Fruit fly (Drosophila melanogaster): ENCODE measurements around the gene CG14182.

Gene CG14182

dm6 chr3L:19988891-19989290 lies 9.3 kb upstream of the CG14182 start, which contains the start of gene Csas:
TSS of gene Csas (minus strand) at chr3L:19988991.
- no peak for TF ChIP-seq dmrt93B (GFP tag; optimal IDR thresholded peaks at IDR 0.05)
- TF ChIP-seq HLH106 (tag; optimal IDR thresholded peaks at IDR 0.05): no peak
- no peak for TF ChIP-seq br (GFP tag; optimal IDR thresholded peaks at IDR 0.05)
- no peak for TF ChIP-seq usp (GFP tag; optimal IDR thresholded peaks at IDR 0.05)
- no peak for TF ChIP-seq Vsx2 (GFP tag; optimal IDR thresholded peaks at IDR 0.05; ENCODE audit: partially characterized antibody)
- no peak for TF ChIP-seq Jra (GFP tag; optimal IDR thresholded peaks at IDR 0.05)
- no peak for TF ChIP-seq sage (GFP tag; optimal IDR thresholded peaks at IDR 0.05)
- no peak for TF ChIP-seq rgr (GFP tag; optimal IDR thresholded peaks at IDR 0.05)
- no peak for TF ChIP-seq CrebA (GFP tag; optimal IDR thresholded peaks at IDR 0.05; ENCODE audit: borderline replicate concordance)
- TF ChIP-seq Abd-B (GFP tag; optimal IDR thresholded peaks at IDR 0.05): no peak
- TF ChIP-seq h (GFP tag; optimal IDR thresholded peaks at IDR 0.05): no peak

- TF ChIP-seq Dfd (GFP tag; optimal IDR thresholded peaks at IDR 0.05) (no peak), Vsx2 (GFP tag; optimal IDR thresholded peaks at IDR 0.05; ENCODE audit: partially characterized antibody) (no peak), tai (GFP tag; optimal IDR thresholded peaks at IDR 0.05) (no peak), br (GFP tag; optimal IDR thresholded peaks at IDR 0.05) (no peak), Myc (optimal IDR thresholded peaks at IDR 0.05) (no peak), brk (GFP tag; optimal IDR thresholded peaks at IDR 0.05) (no peak), Abd-B (GFP tag; optimal IDR thresholded peaks at IDR 0.05) (no peak), Hr78 (GFP tag; optimal IDR thresholded peaks at IDR 0.05) (no peak), h (GFP tag; optimal IDR thresholded peaks at IDR 0.05) (no peak)
Measured at dm6 chr3L:19985768-19986167, 6.2 kb upstream of the CG14182 start, which contains the start of the genes hale and schuy. TSS of gene hale (minus strand) at chr3L:19985868. TSS of gene schuy (plus strand) at chr3L:19986093.

dm6 chr3L:19981385-19981784 lies 1.8 kb upstream of the CG14182 start, which contains the start of gene CG17732:
TSS of gene CG17732 (plus strand) at chr3L:19981685.
- TF ChIP-seq CrebA (GFP tag; optimal IDR thresholded peaks at IDR 0.05; ENCODE audit: borderline replicate concordance) (no peak), sv (GFP tag; optimal IDR thresholded peaks at IDR 0.05) (no peak), N (GFP tag; optimal IDR thresholded peaks at IDR 0.05) (no peak), psq (GFP tag; optimal IDR thresholded peaks at IDR 0.05) (no peak)

- TF ChIP-seq Mio (GFP tag; optimal IDR thresholded peaks at IDR 0.05) (no peak), GATAd (GFP tag; optimal IDR thresholded peaks at IDR 0.05) (no peak), jim (GFP tag; optimal IDR thresholded peaks at IDR 0.05) (no peak), woc (GFP tag; optimal IDR thresholded peaks at IDR 0.05) (no peak), CG9705 (GFP tag; optimal IDR thresholded peaks at IDR 0.05) (no peak), Abd-B (GFP tag; optimal IDR thresholded peaks at IDR 0.05) (no peak), N (GFP tag; optimal IDR thresholded peaks at IDR 0.05) (no peak), sv (GFP tag; optimal IDR thresholded peaks at IDR 0.05) (no peak), usp (GFP tag; optimal IDR thresholded peaks at IDR 0.05) (no peak), CrebA (GFP tag; optimal IDR thresholded peaks at IDR 0.05; ENCODE audit: borderline replicate concordance) (no peak)
Measured at dm6 chr3L:19978088-19978487, 1.5 kb downstream of the CG14182 start.

dm6 chr3L:19968725-19969598 lies 10.7 kb downstream of the CG14182 start:
- no peak for TF ChIP-seq Hr78 (GFP tag; optimal IDR thresholded peaks at IDR 0.05)
- TF ChIP-seq CG9705 (GFP tag; optimal IDR thresholded peaks at IDR 0.05): no peak
- no peak for TF ChIP-seq Dif (GFP tag; optimal IDR thresholded peaks at IDR 0.05; ENCODE audit: partially characterized antibody)

dm6 chr3L:19961805-19962204 lies 17.8 kb downstream of the CG14182 start:
- TF ChIP-seq Hr78 (GFP tag; optimal IDR thresholded peaks at IDR 0.05) (no peak), Hr83 (GFP tag; optimal IDR thresholded peaks at IDR 0.05; ENCODE audit: poor library complexity, severe bottlenecking) (no peak), rgr (GFP tag; optimal IDR thresholded peaks at IDR 0.05) (peak; percentile 7), Jra (GFP tag; optimal IDR thresholded peaks at IDR 0.05) (no peak), CG9705 (GFP tag; optimal IDR thresholded peaks at IDR 0.05) (no peak)

dm6 chr3L:19955699-19956098 lies 23.9 kb downstream of the CG14182 start, which contains the start of gene CG42263:
TSS of gene CG42263 (minus strand) at chr3L:19955799.
- TF ChIP-seq tai (GFP tag; optimal IDR thresholded peaks at IDR 0.05) (no peak), Dfd (GFP tag; optimal IDR thresholded peaks at IDR 0.05) (no peak), Vsx2 (GFP tag; optimal IDR thresholded peaks at IDR 0.05; ENCODE audit: partially characterized antibody) (no peak), Sp1 (GFP tag; optimal IDR thresholded peaks at IDR 0.05) (no peak), sage (GFP tag; optimal IDR thresholded peaks at IDR 0.05) (no peak), lola (GFP tag; optimal IDR thresholded peaks at IDR 0.05) (no peak), ey (GFP tag; optimal IDR thresholded peaks at IDR 0.05) (no peak), dsf (GFP tag; optimal IDR thresholded peaks at IDR 0.05; ENCODE audit: borderline replicate concordance) (no peak), OdsH (GFP tag; optimal IDR thresholded peaks at IDR 0.05) (no peak), Hr78 (GFP tag; optimal IDR thresholded peaks at IDR 0.05) (no peak), GATAd (GFP tag; optimal IDR thresholded peaks at IDR 0.05) (no peak), brk (GFP tag; optimal IDR thresholded peaks at IDR 0.05) (no peak), Mio (GFP tag; optimal IDR thresholded peaks at IDR 0.05) (no peak), CG32264 (GFP tag; optimal IDR thresholded peaks at IDR 0.05) (no peak)

Measured in whole organism, wandering third instar larva.